Worm (Caenorhabditis elegans) whole organism, early embryonic: ENCODE measurements around the gene Y71H2B.11.

Experiments used
- F13C5.2 ChIP-seq: sonication (generic microtip); optimal IDR thresholded peaks from 2 replicates; lab custom pipeline; 2017; ENCODE audit warnings: mild to moderate bottlenecking, missing genetic modification characterization, inconsistent platforms, missing compliant biosample characterization
- ama-1 ChIP-seq: fragments of 150-350 bp; optimal IDR thresholded peaks from 2 replicates; lab custom pipeline; 2014
- ceh-13 ChIP-seq: fragments of 200-800 bp; sonication (Bioruptor generic); optimal IDR thresholded peaks from 2 replicates; lab custom pipeline; 2018; ENCODE audit warnings: mild to moderate bottlenecking, missing genetic modification characterization, missing compliant biosample characterization
- ets-7 ChIP-seq: sonication (generic microtip); optimal IDR thresholded peaks from 2 replicates; lab custom pipeline; 2016; ENCODE audit warnings: missing genotype, missing genetic modification characterization, missing compliant biosample characterization
- flt-1 ChIP-seq: fragments of 200-800 bp; sonication (Bioruptor generic); IDR thresholded peaks from 2 replicates; pipeline ENCODE4 v1.3.6; 2022; ENCODE audit warnings: missing genetic modification characterization, missing compliant biosample characterization
- hmg-4 ChIP-seq: fragments of 200-800 bp; sonication (Bioruptor generic); optimal IDR thresholded peaks from 2 replicates; lab custom pipeline; 2018; ENCODE audit warnings: mild to moderate bottlenecking, missing genetic modification characterization, missing compliant biosample characterization
- sea-1 ChIP-seq: fragments of 200-800 bp; sonication (Bioruptor generic); conservative IDR thresholded peaks from 2 replicates; pipeline ENCODE4 v1.3.6; 2022; ENCODE audit warnings: missing genetic modification characterization, missing compliant biosample characterization
- tbx-37 ChIP-seq: fragments of 200-800 bp; sonication (Bioruptor generic); conservative IDR thresholded peaks from 2 replicates; pipeline ENCODE4 v1.3.6; 2022; ENCODE audit warnings: missing genetic modification reagents, missing genetic modification characterization, missing compliant biosample characterization

- TF ChIP-seq sea-1 (GFP tag; lab: Robert Waterston, UW) (no peak), ama-1 (lab: Kevin White, UChicago) (no peak), F13C5.2 (tag; lab: Kevin White, UChicago) (no peak), tbx-37 (GFP tag; lab: Robert Waterston, UW) (no peak), ets-7 (tag; lab: Kevin White, UChicago) (no peak), ceh-13 (GFP tag; lab: Kevin White, UChicago) (no peak), flt-1 (GFP tag; lab: Robert Waterston, UW) (no peak), hmg-4 (GFP tag; lab: Kevin White, UChicago) (no peak)
Observed at ce11 chrIII:2603671-2604070, at the start of gene Y71H2B.11.
